Fruit fly (Drosophila melanogaster) whole organism, wandering third instar larva: ENCODE measurements around the gene cona.

Experiments
- Abd-B ChIP-seq: fragments of >200 bp; optimal IDR thresholded peaks from 2 replicates; lab custom pipeline; 2017; ENCODE audit warnings: missing biosample characterization, missing genetic modification characterization
- CG32264 ChIP-seq: fragments of 200-800 bp; sonication (Bioruptor generic); optimal IDR thresholded peaks from 2 replicates; lab custom pipeline; 2016; ENCODE audit warnings: missing biosample characterization, missing genetic modification characterization
- CG9705 ChIP-seq: fragments of 200-800 bp; sonication (Bioruptor generic); optimal IDR thresholded peaks from 2 replicates; lab custom pipeline; 2018; ENCODE audit warnings: missing biosample characterization, mild to moderate bottlenecking, missing genetic modification characterization
- Dfd ChIP-seq: fragments of >200 bp; optimal IDR thresholded peaks from 2 replicates; lab custom pipeline; 2017; ENCODE audit warnings: missing biosample characterization, missing genetic modification characterization
- Dif ChIP-seq: fragments of 200-275, 200-300 bp; sonication (Bioruptor generic); optimal IDR thresholded peaks from 2 replicates; lab custom pipeline; 2018; ENCODE audit warnings: missing biosample characterization, missing genetic modification characterization; ENCODE audit not compliant: partially characterized antibody
- GATAd ChIP-seq: sonication (Bioruptor generic); optimal IDR thresholded peaks from 2 replicates; lab custom pipeline; 2016; ENCODE audit warnings: missing biosample characterization, missing genetic modification characterization
- HLH106 ChIP-seq: fragments of 200-800 bp; optimal IDR thresholded peaks from 3 replicates; lab custom pipeline; 2019; ENCODE audit warnings: missing biosample characterization, mild to moderate bottlenecking, missing genetic modification characterization, moderate library complexity
- Hnf4 ChIP-seq: fragments of 200-800 bp; sonication (Bioruptor generic); optimal IDR thresholded peaks from 2 replicates; lab custom pipeline; 2016; ENCODE audit warnings: missing biosample characterization, mild to moderate bottlenecking, missing genetic modification characterization
- Hr78 ChIP-seq: fragments of >200 bp; optimal IDR thresholded peaks from 2 replicates; lab custom pipeline; 2017; ENCODE audit warnings: missing biosample characterization, missing genetic modification characterization
- Hr83 ChIP-seq: fragments of 200-300 bp; sonication (Bioruptor generic); optimal IDR thresholded peaks from 2 replicates; lab custom pipeline; 2016; ENCODE audit warnings: missing biosample characterization, mild to moderate bottlenecking, missing genetic modification characterization, moderate library complexity; ENCODE audit not compliant: poor library complexity, severe bottlenecking
- Jra ChIP-seq: sonication (Bioruptor generic); optimal IDR thresholded peaks from 2 replicates; lab custom pipeline; 2016; ENCODE audit warnings: missing biosample characterization, missing genetic modification characterization
- Mio ChIP-seq: sonication (Bioruptor generic); optimal IDR thresholded peaks from 2 replicates; lab custom pipeline; 2016; ENCODE audit warnings: missing biosample characterization, missing genetic modification characterization
- Myc ChIP-seq: fragments of >200 bp; optimal IDR thresholded peaks from 2 replicates; lab custom pipeline; 2017
- N ChIP-seq: fragments of >200 bp; optimal IDR thresholded peaks from 2 replicates; lab custom pipeline; 2018; ENCODE audit warnings: missing biosample characterization, missing external identifiers, missing genetic modification characterization
- OdsH ChIP-seq: fragments of 200-800 bp; sonication (Bioruptor generic); optimal IDR thresholded peaks from 2 replicates; lab custom pipeline; 2016; ENCODE audit warnings: missing biosample characterization, mild to moderate bottlenecking, missing genetic modification characterization
- Rel ChIP-seq, 2 experiments: fragments of 200-800 bp; sonication (Bioruptor generic) in 1 of 2; optimal IDR thresholded peaks; 2 replicates in 1 of 2; 3 replicates in 1 of 2; lab custom pipeline; 2016 to 2019; ENCODE audit warnings: mild to moderate bottlenecking in 2 of 2, missing biosample characterization in 2 of 2, missing genetic modification characterization in 2 of 2, moderate library complexity in 1 of 2
- Sp1 ChIP-seq: fragments of 200-800 bp; sonication (Bioruptor generic); optimal IDR thresholded peaks from 3 replicates; lab custom pipeline; 2019; ENCODE audit warnings: missing biosample characterization, mild to moderate bottlenecking, missing genetic modification characterization, moderate library complexity
- Vsx2 ChIP-seq: fragments of 200-300, 225-300 bp; sonication (Bioruptor generic); optimal IDR thresholded peaks from 2 replicates; lab custom pipeline; 2018; ENCODE audit warnings: missing biosample characterization, missing genetic modification characterization; ENCODE audit not compliant: partially characterized antibody
- br ChIP-seq: fragments of 200-800 bp; sonication (Bioruptor generic); optimal IDR thresholded peaks from 2 replicates; lab custom pipeline; 2016; ENCODE audit warnings: missing biosample characterization, missing genetic modification characterization
- brk ChIP-seq: fragments of 200-800 bp; sonication (Bioruptor generic); optimal IDR thresholded peaks from 2 replicates; lab custom pipeline; 2016; ENCODE audit warnings: missing biosample characterization, mild to moderate bottlenecking, missing genetic modification characterization
- dl ChIP-seq, 2 experiments: fragments of 175-275, 200-275 bp in 1 of 2; fragments of 200-275 bp in 1 of 2; sonication (Bioruptor generic); optimal IDR thresholded peaks; lab custom pipeline; 2018; ENCODE audit warnings: mild to moderate bottlenecking in 2 of 2, missing biosample characterization in 2 of 2, missing genetic modification characterization in 2 of 2, moderate library complexity in 2 of 2; ENCODE audit not compliant: partially characterized antibody in 2 of 2, insufficient read depth in 1 of 2
- dmrt93B ChIP-seq: fragments of 200-800 bp; sonication (Bioruptor generic); optimal IDR thresholded peaks from 2 replicates; lab custom pipeline; 2018; ENCODE audit warnings: missing biosample characterization, mild to moderate bottlenecking, missing genetic modification characterization
- dsf ChIP-seq: sonication (Bioruptor generic); optimal IDR thresholded peaks from 2 replicates; lab custom pipeline; 2016; ENCODE audit warnings: missing biosample characterization, missing genetic modification characterization, borderline replicate concordance
- ey ChIP-seq: fragments of 200-800 bp; sonication (Bioruptor generic); optimal IDR thresholded peaks from 2 replicates; lab custom pipeline; 2016; ENCODE audit warnings: missing biosample characterization, missing genetic modification characterization
- foxo ChIP-seq, 2 experiments: fragments of 200-800 bp; sonication (Bioruptor generic); optimal IDR thresholded peaks; 2 replicates in 1 of 2; 3 replicates in 1 of 2; lab custom pipeline; 2016 to 2017; ENCODE audit warnings: missing biosample characterization in 2 of 2, missing genetic modification characterization in 2 of 2
- fru ChIP-seq: fragments of 200-800 bp; sonication (Bioruptor generic); optimal IDR thresholded peaks from 3 replicates; lab custom pipeline; 2016; ENCODE audit warnings: missing biosample characterization, mild to moderate bottlenecking, missing genetic modification characterization
- h ChIP-seq: fragments of 200-800 bp; sonication (Bioruptor generic); optimal IDR thresholded peaks from 3 replicates; lab custom pipeline; 2016; ENCODE audit warnings: missing biosample characterization, mild to moderate bottlenecking, missing genetic modification characterization
- jim ChIP-seq: fragments of 175-275, 200-325 bp; sonication (Bioruptor generic); optimal IDR thresholded peaks from 2 replicates; lab custom pipeline; 2016; ENCODE audit warnings: missing biosample characterization, mild to moderate bottlenecking, missing genetic modification characterization
- lola ChIP-seq: fragments of >200 bp; optimal IDR thresholded peaks from 2 replicates; lab custom pipeline; 2017; ENCODE audit warnings: missing biosample characterization, missing genetic modification characterization
- pan ChIP-seq: fragments of >200 bp; optimal IDR thresholded peaks from 2 replicates; lab custom pipeline; 2017
- psq ChIP-seq: fragments of 200-800 bp; sonication (Bioruptor generic); optimal IDR thresholded peaks from 3 replicates; lab custom pipeline; 2017; ENCODE audit warnings: missing biosample characterization, mild to moderate bottlenecking, missing genetic modification characterization, moderate library complexity
- rgr ChIP-seq: fragments of 200-800 bp; sonication (Bioruptor generic); optimal IDR thresholded peaks from 3 replicates; lab custom pipeline; 2016; ENCODE audit warnings: missing biosample characterization, mild to moderate bottlenecking, missing genetic modification characterization
- sage ChIP-seq: fragments of 200-800 bp; sonication (Bioruptor generic); optimal IDR thresholded peaks from 2 replicates; lab custom pipeline; 2016; ENCODE audit warnings: missing biosample characterization, mild to moderate bottlenecking, missing genetic modification characterization
- sv ChIP-seq: fragments of 200-800 bp; sonication (Bioruptor generic); optimal IDR thresholded peaks from 3 replicates; lab custom pipeline; 2016; ENCODE audit warnings: missing biosample characterization, missing genetic modification characterization
- tai ChIP-seq: sonication (Bioruptor generic); optimal IDR thresholded peaks from 2 replicates; lab custom pipeline; 2016; ENCODE audit warnings: missing biosample characterization, missing genetic modification characterization
- usp ChIP-seq: fragments of >200 bp; optimal IDR thresholded peaks from 2 replicates; lab custom pipeline; 2017; ENCODE audit warnings: missing biosample characterization, missing genetic modification characterization

cona gene

DNA sequence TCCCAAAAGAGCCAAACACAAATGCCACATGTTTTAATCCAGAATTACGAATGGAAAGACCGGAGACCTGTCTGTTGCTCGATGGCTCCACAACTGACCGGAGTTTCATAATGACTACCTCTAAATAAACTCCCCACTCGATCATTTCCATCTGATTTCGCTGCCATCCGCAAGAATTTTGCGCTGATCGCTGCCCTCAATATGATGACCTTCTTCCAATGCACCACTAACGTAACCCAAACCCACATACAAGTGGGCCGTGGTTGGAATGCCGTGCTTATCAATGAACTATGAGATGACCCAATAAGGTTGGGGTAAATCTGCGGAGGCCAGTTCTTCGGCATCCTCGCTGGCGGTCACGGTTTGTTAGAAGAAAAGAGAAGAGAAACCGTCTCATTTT is 656 bp upstream of the cona start, which contains the start of gene CG14309:
Gene CG14309 (minus strand): TSS at position 101 of the 400 bp plus-strand sequence.
- no peak for TF ChIP-seq jim
- TF ChIP-seq CG32264 (GFP tag; lab: Kevin White, UChicago): no peak
- TF ChIP-seq Vsx2 (GFP tag; lab: Kevin White, UChicago): no peak

DNA sequence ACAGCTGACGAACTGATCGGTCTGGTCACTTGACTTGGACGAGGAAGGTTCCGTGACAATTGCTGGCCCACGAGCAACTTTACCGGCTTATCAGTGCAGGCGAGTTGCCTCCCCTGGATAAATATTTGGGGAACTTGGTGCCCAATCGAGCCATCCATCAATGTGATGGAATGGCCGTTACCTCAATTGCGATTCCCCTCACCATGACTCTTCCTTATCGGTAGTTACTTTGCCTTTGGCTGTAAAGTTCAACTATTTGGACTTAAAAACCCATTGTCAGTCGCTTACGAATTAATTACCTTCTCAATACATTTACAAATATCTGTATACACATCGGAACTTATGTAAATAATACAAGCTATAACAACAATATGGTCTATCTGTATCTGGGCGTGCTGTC is 4.2 kb downstream of the cona start, which contains the start of gene Vha100-4:
Gene Vha100-4 (minus strand): TSS at position 16 of the 400 bp plus-strand sequence.
- no peak for TF ChIP-seq Hr83 (GFP tag; lab: Kevin White, UChicago)
- no peak for TF ChIP-seq sv
- no peak for TF ChIP-seq br (GFP tag; lab: Kevin White, UChicago)
- no peak for TF ChIP-seq dsf (GFP tag; lab: Kevin White, UChicago)
- TF ChIP-seq Mio (GFP tag; lab: Kevin White, UChicago): no peak
- TF ChIP-seq, all 38 proteins: peak for 0

DNA sequence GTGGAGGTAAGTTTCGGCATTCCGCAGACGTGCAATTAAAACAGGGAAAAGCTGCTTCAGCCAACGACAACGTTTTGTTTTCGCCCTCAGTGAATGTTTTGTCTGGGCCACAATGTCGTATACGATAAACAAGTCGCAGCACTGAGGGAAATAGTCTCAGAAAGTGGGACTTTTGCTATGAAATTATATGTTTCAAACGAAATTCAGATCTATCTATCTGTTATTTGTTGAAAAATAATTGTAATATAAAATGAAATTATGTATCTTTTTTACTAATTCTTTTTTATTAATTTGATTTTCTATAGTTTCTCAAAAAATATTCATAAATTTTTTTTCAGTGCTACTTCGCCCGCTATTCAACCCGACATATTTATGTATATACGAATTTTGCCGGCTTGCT is 7.8 kb downstream of the cona start:
- TF ChIP-seq Rel (GFP tag; optimal IDR thresholded peaks at IDR 0.05; lab: Kevin White, UChicago): peak; percentile 18
- no peak for TF ChIP-seq Rel (tag; optimal IDR thresholded peaks at IDR 0.05; lab: Kevin White, UChicago)
- no peak for TF ChIP-seq Abd-B (GFP tag; lab: Kevin White, UChicago)
- no peak for TF ChIP-seq Vsx2 (GFP tag; lab: Kevin White, UChicago)
- TF ChIP-seq jim: no peak
- peak; percentile 79 for TF ChIP-seq OdsH (GFP tag; lab: Kevin White, UChicago)
- no peak for TF ChIP-seq CG32264 (GFP tag; lab: Kevin White, UChicago)
- no peak for TF ChIP-seq usp
- no peak for TF ChIP-seq lola
- TF ChIP-seq Jra (GFP tag; lab: Kevin White, UChicago): no peak
- peak; percentile 40 for TF ChIP-seq ey
- no peak for TF ChIP-seq Mio (GFP tag; lab: Kevin White, UChicago)
- TF ChIP-seq rgr (GFP tag; lab: Kevin White, UChicago): peak; percentile 79
- TF ChIP-seq h (GFP tag; lab: Kevin White, UChicago): peak; percentile 41
- TF ChIP-seq CG9705 (GFP tag; lab: Kevin White, UChicago): no peak
- peak; percentile 73 for TF ChIP-seq Sp1
- TF ChIP-seq pan (lab: Kevin White, UChicago): no peak
- peak; percentile 51 for TF ChIP-seq fru (GFP tag; lab: Kevin White, UChicago)
- no peak for TF ChIP-seq Myc (lab: Kevin White, UChicago)
- TF ChIP-seq GATAd: no peak
- no peak for TF ChIP-seq dmrt93B (GFP tag; lab: Kevin White, UChicago)
- TF ChIP-seq psq (GFP tag; lab: Kevin White, UChicago): peak; percentile 69
- peak in 1 of 2 experiments; percentile 83 for TF ChIP-seq foxo (GFP tag; optimal IDR thresholded peaks at IDR 0.05; lab: Kevin White, UChicago)
- no peak for TF ChIP-seq Hr78 (GFP tag; lab: Kevin White, UChicago)
- no peak for TF ChIP-seq dl (GFP tag; optimal IDR thresholded peaks at IDR 0.05; lab: Kevin White, UChicago; ENCODE audit: insufficient read depth in 1 of 2, partially characterized antibody in 2 of 2)
- no peak for TF ChIP-seq dsf (GFP tag; lab: Kevin White, UChicago)
- TF ChIP-seq sv: no peak
- no peak for TF ChIP-seq brk
- TF ChIP-seq N (GFP tag; lab: Kevin White, UChicago): no peak
- no peak for TF ChIP-seq Dfd
- peak; percentile 75 for TF ChIP-seq HLH106
- no peak for TF ChIP-seq tai
- TF ChIP-seq Hr83 (GFP tag; lab: Kevin White, UChicago): no peak
- TF ChIP-seq br (GFP tag; lab: Kevin White, UChicago): peak; percentile 29
- TF ChIP-seq sage (GFP tag; lab: Kevin White, UChicago): no peak
- TF ChIP-seq Dif (GFP tag; lab: Kevin White, UChicago): no peak
- TF ChIP-seq Hnf4: no peak
- TF ChIP-seq, all 38 proteins: peak for 11
